Worm (Caenorhabditis elegans): Measurements from ENCODE around the gene C06G4.4.

ce11 chrIII:7981233-7981632 lies 3.6 kb upstream of the C06G4.4 start:
- TF ChIP-seq ztf-11 (tag; optimal IDR thresholded peaks at IDR 0.05) (no peak), unc-62 (GFP tag; optimal IDR thresholded peaks at IDR 0.05) (no peak), nhr-237 (tag; optimal IDR thresholded peaks at IDR 0.05) (no peak), ham-2 (GFP tag; optimal IDR thresholded peaks at IDR 0.05) (no peak)
